Fruit fly (Drosophila melanogaster): Measurements from ENCODE around the gene CG8773.

The CG8773 gene

dm6 chr3R:13309133-13309711 lies 14.7 kb downstream of the CG8773 start (continued):
- no peak; the same call in 2 of the 3 replicates for TF ChIP-seq knrl (GFP tag; IDR thresholded peaks at IDR 0.05; ENCODE audit: partially characterized antibody)
- no peak for TF ChIP-seq CG6689 (GFP tag; IDR thresholded peaks at IDR 0.05)
- no peak for TF ChIP-seq Chrac-16 (GFP tag; optimal IDR thresholded peaks at IDR 0.05)
- no peak; the same call in 1 of the 2 replicates for TF ChIP-seq CG13287 (GFP tag; IDR thresholded peaks at IDR 0.05; ENCODE audit: partially characterized antibody)
- no peak; the same call in 1 of the 2 replicates for TF ChIP-seq CG3847 (GFP tag; IDR thresholded peaks at IDR 0.05)
- no peak for TF ChIP-seq CG18599 (GFP tag; optimal IDR thresholded peaks at IDR 0.05)
- no peak for TF ChIP-seq CG7271 (tag; optimal IDR thresholded peaks at IDR 0.05)
- TF ChIP-seq Fer3 (tag; optimal IDR thresholded peaks at IDR 0.05) = no peak
- no peak for TF ChIP-seq Dip3 (GFP tag; optimal IDR thresholded peaks at IDR 0.05)
- peak; percentile 14 for TF ChIP-seq Sin3A (optimal IDR thresholded peaks at IDR 0.05)
- no peak for TF ChIP-seq CG13775 (GFP tag; optimal IDR thresholded peaks at IDR 0.05)
- no peak for TF ChIP-seq CG9817 (tag; optimal IDR thresholded peaks at IDR 0.05)
- no peak for TF ChIP-seq gcm (GFP tag; optimal IDR thresholded peaks at IDR 0.05)
- no peak for TF ChIP-seq Nf-YC (tag; optimal IDR thresholded peaks at IDR 0.05)
- peak in 1 of 2 experiments; percentile 39 for TF ChIP-seq Pdp1 (GFP tag; optimal IDR thresholded peaks at IDR 0.05)
- no peak for TF ChIP-seq CG15601 (tag; optimal IDR thresholded peaks at IDR 0.05)
- no peak for TF ChIP-seq crc (GFP tag; optimal IDR thresholded peaks at IDR 0.05)
- TF ChIP-seq CG2678 (tag; optimal IDR thresholded peaks at IDR 0.05) = no peak
- TF ChIP-seq E2f1 (GFP tag; IDR thresholded peaks at IDR 0.05) = no peak
- TF ChIP-seq cato (GFP tag; optimal IDR thresholded peaks at IDR 0.05; ENCODE audit: borderline replicate concordance) = no peak
- no peak; the same call in 1 of the 2 replicates for TF ChIP-seq Dref (GFP tag; IDR thresholded peaks at IDR 0.05)
- no peak for TF ChIP-seq CG10565 (GFP tag; optimal IDR thresholded peaks at IDR 0.05)
- TF ChIP-seq CG30403 (GFP tag; optimal IDR thresholded peaks at IDR 0.05) = no peak
- TF ChIP-seq exex (tag; optimal IDR thresholded peaks at IDR 0.05) = peak; percentile 22
- TF ChIP-seq CG6175 (GFP tag; IDR thresholded peaks at IDR 0.05) = no peak
- peak; percentile 82 for TF ChIP-seq Myb (GFP tag; optimal IDR thresholded peaks at IDR 0.05)
- no peak for TF ChIP-seq toy (GFP tag; IDR thresholded peaks at IDR 0.05)
- no peak for TF ChIP-seq dmrt11E (tag; optimal IDR thresholded peaks at IDR 0.05)
- TF ChIP-seq ac (GFP tag; optimal IDR thresholded peaks at IDR 0.05) = no peak
- TF ChIP-seq Awh (GFP tag; IDR thresholded peaks at IDR 0.05) = no peak
- TF ChIP-seq pnt (GFP tag; optimal IDR thresholded peaks at IDR 0.05) = no peak
- TF ChIP-seq CG43689 (GFP tag; IDR thresholded peaks at IDR 0.05) = no peak
- TF ChIP-seq CG8944 (GFP tag; optimal IDR thresholded peaks at IDR 0.05) = no peak
- no peak for TF ChIP-seq CG4328 (GFP tag; optimal IDR thresholded peaks at IDR 0.05)
- no peak for TF ChIP-seq CG10431 (GFP tag; optimal IDR thresholded peaks at IDR 0.05)
- TF ChIP-seq pita (GFP tag; optimal IDR thresholded peaks at IDR 0.05) = peak; percentile 47
- peak; percentile 93 for TF ChIP-seq Dp (GFP tag; optimal IDR thresholded peaks at IDR 0.05)
- TF ChIP-seq maf-S (GFP tag; optimal IDR thresholded peaks at IDR 0.05) = no peak
- TF ChIP-seq grn (GFP tag; optimal IDR thresholded peaks at IDR 0.05) = peak; percentile 19
- TF ChIP-seq az2 (GFP tag; optimal IDR thresholded peaks at IDR 0.05) = no peak
- TF ChIP-seq Lhr (GFP tag; optimal IDR thresholded peaks at IDR 0.05) = peak; percentile 70
- no peak for TF ChIP-seq pfk (GFP tag; optimal IDR thresholded peaks at IDR 0.05)
- no peak for TF ChIP-seq hth (optimal IDR thresholded peaks at IDR 0.05)
- TF ChIP-seq Hr39 (optimal IDR thresholded peaks at IDR 0.05) = no peak
- TF ChIP-seq btn (GFP tag; optimal IDR thresholded peaks at IDR 0.05) = no peak
- no peak for TF ChIP-seq CG31441 (GFP tag; IDR thresholded peaks at IDR 0.05)
- TF ChIP-seq CG12219 (GFP tag; optimal IDR thresholded peaks at IDR 0.05) = no peak
- TF ChIP-seq HmgD (GFP tag; optimal IDR thresholded peaks at IDR 0.05) = peak; percentile 55
- peak; percentile 82 for TF ChIP-seq CG4617 (GFP tag; optimal IDR thresholded peaks at IDR 0.05; ENCODE audit: borderline replicate concordance)
- TF ChIP-seq CG1832 (GFP tag; optimal IDR thresholded peaks at IDR 0.05) = no peak
- no peak for TF ChIP-seq bcd (GFP tag; optimal IDR thresholded peaks at IDR 0.05)

All from whole organism, embryonic.